Fruit fly (Drosophila melanogaster) whole organism, embryonic: ENCODE measurements around the gene Traf-like.

Experiments used
- Awh ChIP-seq: fragments of 200-800 bp; sonication (Bioruptor generic); IDR thresholded peaks from 2 replicates; pipeline ENCODE4, ENCODE4 v1.3.6; 2022; ENCODE audit warnings: missing biosample characterization, missing genetic modification characterization
- B-H2 ChIP-seq: fragments of 200-800 bp; sonication (Bioruptor generic); optimal IDR thresholded peaks from 2 replicates; lab custom pipeline; 2018; ENCODE audit warnings: missing biosample characterization, mild to moderate bottlenecking, missing genetic modification characterization
- CG10431 ChIP-seq: fragments of 200-800 bp; sonication (Bioruptor generic); optimal IDR thresholded peaks from 3 replicates; lab custom pipeline; 2018; ENCODE audit warnings: missing biosample characterization, mild to moderate bottlenecking, missing genetic modification characterization
- CG11560 ChIP-seq: fragments of 200-800 bp; sonication (Bioruptor generic); IDR thresholded peaks from 3 replicates; pipeline ENCODE4 v1.3.6; 2022; ENCODE audit warnings: missing biosample characterization, missing genetic modification characterization
- CG12071 ChIP-seq: fragments of 200-800 bp; sonication (Bioruptor generic); optimal IDR thresholded peaks from 3 replicates; lab custom pipeline; 2018; ENCODE audit warnings: missing biosample characterization, mild to moderate bottlenecking, missing genetic modification characterization
- CG13287 ChIP-seq: fragments of 200-800 bp; sonication (Bioruptor generic); IDR thresholded peaks from 2 replicates; pipeline ENCODE4 v1.3.6; 2022; ENCODE audit warnings: missing biosample characterization, missing genetic modification characterization; ENCODE audit not compliant: partially characterized antibody
- CG15479 ChIP-seq: fragments of 200-800 bp; sonication (Bioruptor generic); optimal IDR thresholded peaks from 3 replicates; lab custom pipeline; 2019; ENCODE audit warnings: missing biosample characterization, mild to moderate bottlenecking, missing genetic modification characterization, moderate library complexity
- CG15601 ChIP-seq: fragments of 200-800 bp; sonication (Bioruptor generic); optimal IDR thresholded peaks from 3 replicates; lab custom pipeline; 2019; ENCODE audit warnings: missing biosample characterization, mild to moderate bottlenecking, missing genetic modification characterization, moderate library complexity
- CG16863 ChIP-seq: fragments of 200-800 bp; sonication (Bioruptor generic); optimal IDR thresholded peaks from 3 replicates; lab custom pipeline; 2016; ENCODE audit warnings: missing biosample characterization, missing genetic modification characterization
- CG17186 ChIP-seq: fragments of 200-800 bp; sonication (Bioruptor generic); optimal IDR thresholded peaks from 3 replicates; lab custom pipeline; 2017; ENCODE audit warnings: missing biosample characterization, missing genetic modification reagents, missing genetic modification characterization
- CG32772 ChIP-seq: fragments of 200-800 bp; sonication (Bioruptor generic); IDR thresholded peaks from 2 replicates; pipeline ENCODE4 v1.3.6; 2022; ENCODE audit warnings: missing biosample characterization, missing genetic modification characterization
- CG34224 ChIP-seq: fragments of 200-800 bp; sonication (Bioruptor generic); IDR thresholded peaks from 3 replicates; pipeline ENCODE4 v1.3.6; 2022; ENCODE audit warnings: missing biosample characterization, missing genetic modification characterization; ENCODE audit not compliant: partially characterized antibody
- CG3847 ChIP-seq: fragments of 200-800 bp; sonication (Bioruptor generic); IDR thresholded peaks from 2 replicates; pipeline ENCODE4 v1.3.6; 2022; ENCODE audit warnings: missing biosample characterization, missing genetic modification characterization
- CG6254 ChIP-seq: fragments of 200-800 bp; sonication (Bioruptor generic); optimal IDR thresholded peaks from 3 replicates; lab custom pipeline; 2017; ENCODE audit warnings: mild to moderate bottlenecking, missing biosample characterization, missing genetic modification reagents, missing genetic modification characterization
- CG6272 ChIP-seq: fragments of 200-800 bp; sonication (Bioruptor generic); IDR thresholded peaks from 2 replicates; pipeline ENCODE4 v1.3.6; 2022; ENCODE audit warnings: missing biosample characterization, missing genetic modification characterization
- CG6791 ChIP-seq: fragments of 200-800 bp; sonication (Bioruptor generic); IDR thresholded peaks from 3 replicates; pipeline ENCODE4 v1.3.6; 2022; ENCODE audit warnings: missing biosample characterization, missing genetic modification characterization; ENCODE audit not compliant: partially characterized antibody
- CG7987 ChIP-seq: fragments of 200-800 bp; sonication (Bioruptor generic); optimal IDR thresholded peaks from 2 replicates; lab custom pipeline; 2018; ENCODE audit warnings: missing biosample characterization, mild to moderate bottlenecking, missing genetic modification characterization, moderate library complexity
- CG9876 ChIP-seq: fragments of 200-800 bp; sonication (Bioruptor generic); optimal IDR thresholded peaks from 2 replicates; lab custom pipeline; 2016; ENCODE audit warnings: missing biosample characterization, missing genetic modification characterization
- Drgx ChIP-seq: fragments of 200-800 bp; sonication (Bioruptor generic); IDR thresholded peaks from 2 replicates; pipeline ENCODE4 v1.3.6; 2022; ENCODE audit warnings: missing biosample characterization, missing genetic modification characterization
- Eip74EF ChIP-seq, 2 experiments: fragments of 200-800 bp in 1 of 2; fragments of >200 bp in 1 of 2; sonication (Bioruptor generic) in 1 of 2; optimal IDR thresholded peaks; 2 replicates each; lab custom pipeline; 2017 to 2019; ENCODE audit warnings: missing biosample characterization in 2 of 2, missing genetic modification characterization in 2 of 2, mild to moderate bottlenecking in 1 of 2, moderate library complexity in 1 of 2
- GATAe ChIP-seq: fragments of 200-800 bp; sonication (Bioruptor generic); conservative IDR thresholded peaks from 2 replicates; pipeline ENCODE4 v1.3.6; 2022; ENCODE audit warnings: missing biosample characterization, missing genetic modification characterization
- HHEX ChIP-seq: fragments of 200-800 bp; sonication (Bioruptor generic); optimal IDR thresholded peaks from 3 replicates; lab custom pipeline; 2017; ENCODE audit warnings: missing biosample characterization, mild to moderate bottlenecking, missing genetic modification characterization, missing genetic modification reagents
- Hmx ChIP-seq: fragments of 200-800 bp; sonication (Bioruptor generic); optimal IDR thresholded peaks from 2 replicates; lab custom pipeline; 2016; ENCODE audit warnings: missing biosample characterization, missing genetic modification characterization
- MBD-R2 ChIP-seq: fragments of 200-800 bp; sonication (Bioruptor generic); IDR thresholded peaks from 2 replicates; pipeline ENCODE4 v1.3.6; 2022; ENCODE audit warnings: missing biosample characterization, missing genetic modification characterization
- MESR4 ChIP-seq: fragments of 200-800 bp; sonication (Bioruptor generic); optimal IDR thresholded peaks from 2 replicates; lab custom pipeline; 2018; ENCODE audit warnings: missing biosample characterization, mild to moderate bottlenecking, missing genetic modification characterization, moderate library complexity
- NfI ChIP-seq: fragments of 200-800 bp; sonication (Bioruptor generic); optimal IDR thresholded peaks from 3 replicates; lab custom pipeline; 2018; ENCODE audit warnings: missing biosample characterization, mild to moderate bottlenecking, missing genetic modification characterization, moderate library complexity
- abd-A ChIP-seq: fragments of 200-800 bp; sonication (Bioruptor generic); optimal IDR thresholded peaks from 3 replicates; lab custom pipeline; 2019; ENCODE audit warnings: missing biosample characterization, mild to moderate bottlenecking, missing genetic modification characterization, moderate library complexity
- ac ChIP-seq: fragments of 200-800 bp; sonication (Bioruptor generic); optimal IDR thresholded peaks from 3 replicates; lab custom pipeline; 2017; ENCODE audit warnings: missing biosample characterization, mild to moderate bottlenecking, missing genetic modification characterization
- ems ChIP-seq: fragments of 200-800 bp; sonication (Bioruptor generic); optimal IDR thresholded peaks from 3 replicates; lab custom pipeline; 2016; ENCODE audit warnings: missing biosample characterization, missing genetic modification characterization
- en ChIP-seq: fragments of 200-800 bp; sonication (Bioruptor generic); optimal IDR thresholded peaks from 2 replicates; lab custom pipeline; 2016; ENCODE audit warnings: missing biosample characterization, missing genetic modification characterization
- gem ChIP-seq: fragments of 200-800 bp; sonication (Bioruptor generic); optimal IDR thresholded peaks from 2 replicates; lab custom pipeline; 2019; ENCODE audit warnings: missing biosample characterization, mild to moderate bottlenecking, missing genetic modification characterization, moderate library complexity
- gsb ChIP-seq: fragments of 200-800 bp; sonication (Bioruptor generic); IDR thresholded peaks from 2 replicates; pipeline ENCODE4 v1.3.6; 2022; ENCODE audit warnings: missing biosample characterization, missing genetic modification characterization
- gt ChIP-seq: fragments of 200-800 bp; sonication (Bioruptor generic); IDR thresholded peaks from 2 replicates; pipeline ENCODE4 v1.3.6; 2022; ENCODE audit warnings: missing biosample characterization, missing genetic modification characterization
- hbn ChIP-seq: fragments of 200-800 bp; sonication (Bioruptor generic); IDR thresholded peaks from 2 replicates; pipeline ENCODE4 v1.3.6; 2022; ENCODE audit warnings: missing biosample characterization, missing genetic modification characterization; ENCODE audit not compliant: partially characterized antibody
- knrl ChIP-seq: fragments of 200-800 bp; sonication (Bioruptor generic); IDR thresholded peaks from 3 replicates; pipeline ENCODE4 v1.3.6; 2022; ENCODE audit warnings: missing biosample characterization, missing genetic modification characterization; ENCODE audit not compliant: partially characterized antibody
- lilli ChIP-seq: fragments of 200-800 bp; sonication (Bioruptor generic); optimal IDR thresholded peaks from 3 replicates; lab custom pipeline; 2016; ENCODE audit warnings: missing biosample characterization, missing genetic modification characterization
- luna ChIP-seq: fragments of 200-800 bp; sonication (Bioruptor generic); optimal IDR thresholded peaks from 2 replicates; lab custom pipeline; 2016; ENCODE audit warnings: missing biosample characterization, missing genetic modification characterization
- maf-S ChIP-seq: fragments of 200-800 bp; sonication (Bioruptor generic); optimal IDR thresholded peaks from 2 replicates; lab custom pipeline; 2016; ENCODE audit warnings: missing biosample characterization, missing genetic modification characterization
- nerfin-2 ChIP-seq: fragments of 200-800 bp; sonication (Bioruptor generic); IDR thresholded peaks from 2 replicates; pipeline ENCODE4 v1.3.6; 2022; ENCODE audit warnings: missing biosample characterization, missing genetic modification characterization; ENCODE audit not compliant: partially characterized antibody
- oc ChIP-seq: fragments of 200-800 bp; sonication (Bioruptor generic); optimal IDR thresholded peaks from 2 replicates; lab custom pipeline; 2018; ENCODE audit warnings: missing biosample characterization, mild to moderate bottlenecking, missing genetic modification characterization, moderate library complexity
- prd ChIP-seq, 3 experiments: fragments of >200 bp in 2 of 3; fragments of 200-800 bp in 1 of 3; sonication (Bioruptor generic) in 1 of 3; optimal IDR thresholded peaks in 2 of 3; IDR thresholded peaks in 1 of 3; 2 replicates in 2 of 3; 3 replicates in 1 of 3; pipeline versions ENCODE4 v1.3.6 to Lab custom; 2017 to 2022; ENCODE audit warnings: missing biosample characterization in 1 of 3, missing genetic modification characterization in 1 of 3
- psq ChIP-seq: fragments of 200-800 bp; sonication (Bioruptor generic); optimal IDR thresholded peaks from 2 replicates; lab custom pipeline; 2017; ENCODE audit warnings: missing biosample characterization, missing genetic modification characterization
- pum ChIP-seq: fragments of 200-800 bp; sonication (Bioruptor generic); optimal IDR thresholded peaks from 2 replicates; lab custom pipeline; 2016; ENCODE audit warnings: missing biosample characterization, missing genetic modification characterization
- sens-2 ChIP-seq: fragments of 200-800 bp; sonication (Bioruptor generic); IDR thresholded peaks from 2 replicates; pipeline ENCODE4 v1.3.6; 2022; ENCODE audit warnings: missing biosample characterization, missing genetic modification characterization
- sim ChIP-seq: fragments of 200-800 bp; sonication (Bioruptor generic); IDR thresholded peaks from 2 replicates; pipeline ENCODE4 v1.3.6; 2022; ENCODE audit warnings: missing biosample characterization, missing genetic modification characterization
- slp2 ChIP-seq: fragments of 200-800 bp; sonication (Bioruptor generic); optimal IDR thresholded peaks from 2 replicates; lab custom pipeline; 2016; ENCODE audit warnings: missing biosample characterization, missing genetic modification characterization
- stc ChIP-seq: fragments of 200-800 bp; sonication (Bioruptor generic); IDR thresholded peaks from 2 replicates; pipeline ENCODE4 v1.3.6; 2022; ENCODE audit warnings: missing biosample characterization, missing genetic modification characterization
- zf30C ChIP-seq: fragments of 200-800 bp; sonication (Bioruptor generic); optimal IDR thresholded peaks from 3 replicates; lab custom pipeline; 2018; ENCODE audit warnings: missing biosample characterization, mild to moderate bottlenecking, missing genetic modification characterization

Traf-like gene

DNA sequence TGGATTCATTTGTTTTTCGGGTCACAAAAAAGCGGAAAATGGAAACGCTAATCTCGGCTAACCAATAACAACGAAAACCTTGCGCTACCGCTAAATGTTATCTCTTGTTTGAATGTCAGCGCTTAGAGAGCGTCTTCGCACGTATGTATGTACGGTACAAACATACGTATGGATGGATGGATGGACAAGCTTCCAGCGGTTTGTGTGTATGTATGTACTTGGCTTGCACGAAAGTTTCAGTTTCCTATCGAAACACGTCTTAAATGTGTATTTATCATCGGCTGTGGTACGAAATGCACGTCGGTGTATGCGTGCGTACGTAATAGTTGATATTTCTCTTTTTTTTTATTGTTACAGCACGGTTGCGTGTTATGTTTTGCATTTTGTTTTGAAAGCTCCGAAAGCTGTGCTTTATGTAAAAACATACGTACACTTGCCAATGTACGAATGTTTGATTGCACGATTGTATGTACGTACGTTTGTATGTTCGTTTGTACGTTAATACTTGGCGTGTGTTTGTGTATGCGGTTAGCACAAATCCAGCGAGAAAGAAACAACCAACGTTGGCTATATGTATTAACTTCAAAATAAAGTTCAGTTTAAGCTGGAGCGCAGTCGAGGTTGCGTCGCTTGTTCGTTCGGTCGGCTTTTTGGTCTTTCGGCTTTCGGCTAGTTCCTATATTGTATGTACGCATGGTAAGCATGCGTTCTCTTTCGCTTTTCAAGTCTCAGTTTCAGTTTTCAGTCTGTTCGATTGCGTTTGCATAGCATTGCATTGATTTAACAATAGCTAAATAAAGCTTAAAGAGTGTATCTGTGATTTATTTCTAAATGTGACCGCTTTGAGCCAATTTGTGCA lies 42.1 kb upstream of the Traf-like start, which contains the start of gene Fur2 (continued):
- TF ChIP-seq CG6791 (GFP tag; lab: Robert Waterston, UW) (no peak), HHEX (GFP tag; lab: Kevin White, UChicago) (no peak), CG13287 (GFP tag; lab: Robert Waterston, UW) (0 out of 2 replicates have a peak, but pooled peaks have one; percentile 34), sim (GFP tag; lab: Robert Waterston, UW) (no peak), stc (GFP tag; lab: Robert Waterston, UW) (no peak), abd-A (tag; lab: Kevin White, UChicago) (peak; percentile 53), Awh (GFP tag; lab: Robert Waterston, UW) (no peak), gem (tag; lab: Kevin White, UChicago) (no peak), knrl (GFP tag; lab: Robert Waterston, UW) (no peak), gt (no peak), CG6272 (GFP tag; lab: Robert Waterston, UW) (no peak), en (no peak), ems (no peak), nerfin-2 (no peak), NfI (no peak), CG34224 (GFP tag; lab: Robert Waterston, UW) (peak; percentile 35; the same call in 1 of the 3 replicates), zf30C (GFP tag; lab: Kevin White, UChicago) (no peak), lilli (no peak), GATAe (GFP tag; lab: Robert Waterston, UW) (no peak), MBD-R2 (GFP tag; lab: Robert Waterston, UW) (no peak), maf-S (GFP tag; lab: Kevin White, UChicago) (no peak), luna (GFP tag; lab: Kevin White, UChicago) (no peak), slp2 (GFP tag; lab: Kevin White, UChicago) (no peak), CG16863 (GFP tag; lab: Kevin White, UChicago) (no peak), CG15479 (no peak), hbn (GFP tag; lab: Robert Waterston, UW) (no peak), gsb (GFP tag; lab: Robert Waterston, UW) (no peak), CG7987 (no peak), Drgx (GFP tag; lab: Robert Waterston, UW) (peak; percentile 41; the same call in 1 of the 2 replicates), MESR4 (GFP tag; lab: Kevin White, UChicago) (no peak), ac (GFP tag; lab: Kevin White, UChicago) (no peak), sens-2 (GFP tag; lab: Robert Waterston, UW) (no peak), prd (optimal IDR thresholded peaks at IDR 0.05; lab: Kevin White, UChicago) (no peak), prd (GFP tag; IDR thresholded peaks at IDR 0.05; lab: Robert Waterston, UW) (no peak), psq (GFP tag; lab: Kevin White, UChicago) (no peak), CG11560 (tag; lab: Robert Waterston, UW) (no peak), B-H2 (GFP tag; lab: Kevin White, UChicago) (peak; percentile 7), CG3847 (no peak), CG12071 (GFP tag; lab: Kevin White, UChicago) (no peak), Eip74EF (GFP tag; optimal IDR thresholded peaks at IDR 0.05; lab: Kevin White, UChicago) (no peak), Hmx (no peak), CG17186 (GFP tag; lab: Kevin White, UChicago) (no peak), CG15601 (tag; lab: Kevin White, UChicago) (no peak), CG6254 (no peak), CG32772 (GFP tag; lab: Robert Waterston, UW) (no peak), CG9876 (no peak), pum (GFP tag; lab: Kevin White, UChicago) (no peak), CG10431 (GFP tag; lab: Kevin White, UChicago) (no peak), oc (tag; lab: Kevin White, UChicago) (no peak)
